Worm (Caenorhabditis elegans): ENCODE results near the gene F47C12.7.

- no peak for TF ChIP-seq jun-1 (tag; optimal IDR thresholded peaks at IDR 0.05)
- TF ChIP-seq ceh-82 (tag; optimal IDR thresholded peaks at IDR 0.05) = no peak
- TF ChIP-seq lsy-2 (tag; optimal IDR thresholded peaks at IDR 0.05) = no peak
- TF ChIP-seq set-16 (GFP tag; IDR thresholded peaks at IDR 0.05) = peak; percentile 75
- no peak for TF ChIP-seq nhr-48 (tag; optimal IDR thresholded peaks at IDR 0.05)
- TF ChIP-seq hif-1 (tag; optimal IDR thresholded peaks at IDR 0.05) = no peak
- no peak for TF ChIP-seq ztf-11 (tag; optimal IDR thresholded peaks at IDR 0.05)
- no peak for TF ChIP-seq zag-1 (tag; optimal IDR thresholded peaks at IDR 0.05)
- TF ChIP-seq pha-4 (GFP tag; IDR thresholded peaks at IDR 0.05) = no peak
- TF ChIP-seq pha-4 (tag; optimal IDR thresholded peaks at IDR 0.05) = no peak
- no peak for TF ChIP-seq unc-39 (tag; optimal IDR thresholded peaks at IDR 0.05)
These were observed 14.6 kb upstream of the F47C12.7 start for ce11 chrIV:4009923-4010322.

Measured in whole organism, L4 larva.